Worm (Caenorhabditis elegans) whole organism, L3 larva: ENCODE measurements around the gene srbc-45.

Source experiments
- ama-1 ChIP-seq: fragments of 150-350 bp; optimal IDR thresholded peaks from 2 replicates; lab custom pipeline; 2018
- lin-15B ChIP-seq: fragments of 150-350 bp; optimal IDR thresholded peaks from 2 replicates; lab custom pipeline; 2014; ENCODE audit warnings: missing biosample characterization, missing genetic modification characterization
- lsy-12 ChIP-seq: sonication (generic microtip); optimal IDR thresholded peaks from 2 replicates; lab custom pipeline; 2016; ENCODE audit warnings: mild to moderate bottlenecking, missing genetic modification characterization, missing compliant biosample characterization
- nfya-1 ChIP-seq: sonication (generic microtip); optimal IDR thresholded peaks from 2 replicates; lab custom pipeline; 2017; ENCODE audit warnings: missing genetic modification characterization, mild to moderate bottlenecking, missing compliant biosample characterization, antibody characterized with exemption, moderate library complexity; ENCODE audit not compliant: insufficient read depth
- nhr-11 ChIP-seq: fragments of 150-350 bp; optimal IDR thresholded peaks from 2 replicates; lab custom pipeline; 2014; ENCODE audit warnings: missing biosample characterization, missing genetic modification characterization
- nhr-25 ChIP-seq: sonication (generic microtip); optimal IDR thresholded peaks from 2 replicates; lab custom pipeline; 2017; ENCODE audit warnings: missing biosample characterization, missing genetic modification characterization
- sea-2 ChIP-seq: fragments of 150-350 bp; sonication (generic microtip); optimal IDR thresholded peaks from 4 replicates; lab custom pipeline; 2014; ENCODE audit warnings: missing biosample characterization, missing genetic modification reagents, missing genetic modification characterization
- tbx-2 ChIP-seq: sonication (generic microtip); optimal IDR thresholded peaks from 2 replicates; lab custom pipeline; 2016; ENCODE audit warnings: mild to moderate bottlenecking, missing genetic modification characterization, missing compliant biosample characterization
- zag-1 ChIP-seq: fragments of 150-350 bp; optimal IDR thresholded peaks from 2 replicates; lab custom pipeline; 2014; ENCODE audit warnings: missing biosample characterization, missing genetic modification characterization
- ztf-4 ChIP-seq: fragments of 150-350 bp; optimal IDR thresholded peaks from 2 replicates; lab custom pipeline; 2014; ENCODE audit warnings: missing biosample characterization, missing genetic modification characterization

ce11 chrV:12822065-12822464, 18.7 kb downstream of the srbc-45 start:
- TF ChIP-seq ztf-4 (no peak), tbx-2 (no peak), lin-15B (tag; lab: Kevin White, UChicago) (no peak), ama-1 (lab: Kevin White, UChicago) (no peak), nfya-1 (no peak), lsy-12 (tag; lab: Kevin White, UChicago) (no peak), sea-2 (GFP tag; lab: Kevin White, UChicago) (no peak), zag-1 (tag; lab: Kevin White, UChicago) (no peak), nhr-25 (tag; lab: Kevin White, UChicago) (no peak), nhr-11 (tag; lab: Kevin White, UChicago) (no peak)
